Worm (Caenorhabditis elegans): ENCODE measurements around the gene K08F9.3.
"Not testable (repeated sequence)": the region's sequence is repeated elsewhere in the genome, so short reads cannot be mapped to it uniquely, and the experiment has no call there.

- TF ChIP-seq ceh-82 (tag; optimal IDR thresholded peaks at IDR 0.05); snpc-4 (tag; optimal IDR thresholded peaks at IDR 0.05); ama-1 (optimal IDR thresholded peaks at IDR 0.05); jun-1 (tag; optimal IDR thresholded peaks at IDR 0.05); nhr-76 (tag; optimal IDR thresholded peaks at IDR 0.05); pha-4 (tag; optimal IDR thresholded peaks at IDR 0.05); sea-2 (GFP tag; optimal IDR thresholded peaks at IDR 0.05); lin-39 (tag; optimal IDR thresholded peaks at IDR 0.05); fos-1 (tag; optimal IDR thresholded peaks at IDR 0.05); nhr-77 (tag; optimal IDR thresholded peaks at IDR 0.05); ceh-28 (tag; optimal IDR thresholded peaks at IDR 0.05); nhr-12 (tag; optimal IDR thresholded peaks at IDR 0.05); daf-12 (tag; optimal IDR thresholded peaks at IDR 0.05); elt-2 (tag; optimal IDR thresholded peaks at IDR 0.05): not testable (repeated sequence)
Measured at ce11 chrV:15115968-15116367, 24.4 kb upstream of the K08F9.3 start, which contains the start of gene T01G5.8.

All from whole organism, L3 larva.